Worm (Caenorhabditis elegans): Measurements from ENCODE around the gene T07F10.3.

ce11 chrV:12896850-12897249 is 27.0 kb upstream of the T07F10.3 start:
- TF ChIP-seq fos-1 (tag; optimal IDR thresholded peaks at IDR 0.05) = no peak
- no peak for TF ChIP-seq pha-4 (tag; optimal IDR thresholded peaks at IDR 0.05)
- TF ChIP-seq tbx-2 (tag; optimal IDR thresholded peaks at IDR 0.05) = no peak

All from whole organism, L3 larva.